Worm (Caenorhabditis elegans) whole organism, early embryonic: ENCODE results near the gene arrd-15.

Source experiments
- F13C5.2 ChIP-seq: sonication (generic microtip); optimal IDR thresholded peaks from 2 replicates; lab custom pipeline; 2017; ENCODE audit warnings: mild to moderate bottlenecking, missing genetic modification characterization, inconsistent platforms, missing compliant biosample characterization
- aly-1 ChIP-seq: sonication (generic microtip); optimal IDR thresholded peaks from 2 replicates; lab custom pipeline; 2016; ENCODE audit warnings: missing genetic modification characterization, missing compliant biosample characterization
- ama-1 ChIP-seq: fragments of 150-350 bp; optimal IDR thresholded peaks from 2 replicates; lab custom pipeline; 2014
- ceh-13 ChIP-seq: fragments of 200-800 bp; sonication (Bioruptor generic); optimal IDR thresholded peaks from 2 replicates; lab custom pipeline; 2018; ENCODE audit warnings: mild to moderate bottlenecking, missing genetic modification characterization, missing compliant biosample characterization
- ceh-36 ChIP-seq: sonication (generic microtip); optimal IDR thresholded peaks from 2 replicates; lab custom pipeline; 2016; ENCODE audit warnings: missing genetic modification characterization, inconsistent platforms, missing compliant biosample characterization
- ets-7 ChIP-seq: sonication (generic microtip); optimal IDR thresholded peaks from 2 replicates; lab custom pipeline; 2016; ENCODE audit warnings: missing genotype, missing genetic modification characterization, missing compliant biosample characterization
- hmbx-1 ChIP-seq: sonication (generic microtip); optimal IDR thresholded peaks from 2 replicates; lab custom pipeline; 2016; ENCODE audit warnings: mild to moderate bottlenecking, missing genetic modification characterization, missing compliant biosample characterization
- hnd-1 ChIP-seq: sonication (generic microtip); optimal IDR thresholded peaks from 2 replicates; lab custom pipeline; 2016; ENCODE audit warnings: missing genetic modification characterization, missing compliant biosample characterization
- scrt-1 ChIP-seq: fragments of 200-800 bp; sonication (Bioruptor generic); IDR thresholded peaks from 2 replicates; pipeline ENCODE4 v1.3.6; 2022; ENCODE audit warnings: missing genetic modification characterization, missing compliant biosample characterization
- tbx-11 ChIP-seq: fragments of 200-800 bp; sonication (Bioruptor generic); IDR thresholded peaks from 2 replicates; pipeline ENCODE4 v1.3.6; 2022; ENCODE audit warnings: missing genetic modification characterization, missing compliant biosample characterization
- tbx-37 ChIP-seq: fragments of 200-800 bp; sonication (Bioruptor generic); conservative IDR thresholded peaks from 2 replicates; pipeline ENCODE4 v1.3.6; 2022; ENCODE audit warnings: missing genetic modification reagents, missing genetic modification characterization, missing compliant biosample characterization
- tra-4 ChIP-seq: sonication (generic microtip); optimal IDR thresholded peaks from 2 replicates; lab custom pipeline; 2017; ENCODE audit warnings: missing genetic modification characterization, missing compliant biosample characterization

ce11 chrIII:8961993-8962392 is 32.2 kb downstream of the arrd-15 start, which contains the start of gene grl-25:
- TF ChIP-seq ceh-36 (tag; lab: Kevin White, UChicago) (no peak), aly-1 (tag; lab: Kevin White, UChicago) (no peak), scrt-1 (GFP tag; lab: Robert Waterston, UW) (no peak), ama-1 (lab: Kevin White, UChicago) (no peak), tbx-11 (no peak), ets-7 (tag; lab: Kevin White, UChicago) (no peak), hmbx-1 (tag; lab: Kevin White, UChicago) (no peak), F13C5.2 (tag; lab: Kevin White, UChicago) (no peak), ceh-13 (GFP tag; lab: Kevin White, UChicago) (no peak), hnd-1 (tag; lab: Kevin White, UChicago) (no peak), tra-4 (tag; lab: Kevin White, UChicago) (no peak), tbx-37 (GFP tag; lab: Robert Waterston, UW) (no peak)
